Worm (Caenorhabditis elegans): ENCODE data around the gene H20E11.3.

Gene H20E11.3

DNA sequence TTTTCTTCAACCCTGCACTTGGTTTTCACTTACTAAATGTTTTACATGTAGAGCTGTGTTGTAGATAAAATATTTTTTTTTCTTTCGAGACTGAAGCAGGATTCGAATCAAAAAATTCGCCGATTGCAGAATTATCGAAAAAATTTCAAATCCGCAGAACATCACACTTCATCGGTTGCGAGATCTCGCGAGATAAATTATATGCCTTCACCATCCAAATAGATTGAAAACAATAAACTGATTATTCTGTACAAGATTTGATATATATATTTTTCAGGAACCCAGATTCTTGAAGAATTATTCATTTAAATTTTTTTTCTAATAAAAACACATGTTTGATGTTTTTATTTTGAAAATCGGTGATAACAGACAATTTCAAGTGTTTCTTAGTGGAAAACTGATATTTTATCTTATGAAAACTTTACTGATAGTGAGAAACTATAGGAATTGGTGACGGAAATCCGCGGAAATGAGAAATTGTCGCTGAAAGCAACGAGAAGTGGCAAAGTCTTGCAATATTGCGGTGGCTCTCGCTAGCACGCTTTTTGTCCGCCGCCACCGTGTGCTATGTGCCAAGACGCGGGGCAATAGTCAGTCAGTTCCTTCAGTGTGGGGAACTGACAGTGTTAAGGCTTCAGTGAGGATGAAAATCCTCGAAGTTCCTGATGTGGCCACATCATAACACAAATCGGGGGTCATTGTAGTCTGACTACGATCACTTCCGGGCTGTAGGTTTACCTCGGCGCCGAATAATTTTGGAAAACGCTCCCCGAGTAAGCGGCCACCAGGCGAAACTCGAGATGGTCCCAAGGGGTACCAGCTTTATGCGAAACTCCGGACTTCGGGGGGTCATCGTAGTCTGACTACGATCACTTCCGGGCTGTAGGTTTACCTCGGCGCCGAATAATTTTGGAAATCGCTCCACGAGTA is 32.0 kb upstream of the H20E11.3 start (continued):
- no peak for TF ChIP-seq zip-4 (GFP tag; optimal IDR thresholded peaks at IDR 0.05)
- TF ChIP-seq fkh-4 (tag; optimal IDR thresholded peaks at IDR 0.05; ENCODE audit: borderline replicate concordance): no peak
- no peak for TF ChIP-seq ces-1 (GFP tag; optimal IDR thresholded peaks at IDR 0.05)
- TF ChIP-seq egl-13 (tag; optimal IDR thresholded peaks at IDR 0.05): no peak
- no peak for TF ChIP-seq irx-1 (tag; optimal IDR thresholded peaks at IDR 0.05)
- peak; percentile 74 for TF ChIP-seq aly-2 (tag; optimal IDR thresholded peaks at IDR 0.05)
- TF ChIP-seq hpl-2 (GFP tag; optimal IDR thresholded peaks at IDR 0.05): no peak
- TF ChIP-seq mef-2 (tag; optimal IDR thresholded peaks at IDR 0.05): no peak
- no peak for TF ChIP-seq blmp-1 (tag; optimal IDR thresholded peaks at IDR 0.05)
- no peak for TF ChIP-seq nhr-85 (tag)
- TF ChIP-seq ceh-88 (GFP tag; IDR thresholded peaks at IDR 0.05): no peak
- TF ChIP-seq pag-3 (tag; optimal IDR thresholded peaks at IDR 0.05; ENCODE audit: borderline replicate concordance, insufficient read depth): no peak
- no peak for TF ChIP-seq nhr-47 (tag; optimal IDR thresholded peaks at IDR 0.05)
- no peak for TF ChIP-seq nhr-76 (tag; optimal IDR thresholded peaks at IDR 0.05)
- no peak for TF ChIP-seq grh-1 (GFP tag; IDR thresholded peaks at IDR 0.05)
- no peak for TF ChIP-seq lin-13 (GFP tag; optimal IDR thresholded peaks at IDR 0.05)
- TF ChIP-seq vab-15 (tag; optimal IDR thresholded peaks at IDR 0.05): no peak
- TF ChIP-seq efl-3 (GFP tag; optimal IDR thresholded peaks at IDR 0.05): no peak
- no peak for TF ChIP-seq sox-4 (tag; optimal IDR thresholded peaks at IDR 0.05)
- peak; percentile 2 for TF ChIP-seq elt-2 (tag; optimal IDR thresholded peaks at IDR 0.05)
- no peak for TF ChIP-seq fkh-8 (tag; optimal IDR thresholded peaks at IDR 0.05)
- no peak for TF ChIP-seq unc-62 (GFP tag; optimal IDR thresholded peaks at IDR 0.05)
- TF ChIP-seq snu-23 (GFP tag; optimal IDR thresholded peaks at IDR 0.05): peak; percentile 35
- TF ChIP-seq nhr-77 (tag; optimal IDR thresholded peaks at IDR 0.05): no peak
- TF ChIP-seq unc-30 (tag; optimal IDR thresholded peaks at IDR 0.05): no peak
- no peak for TF ChIP-seq swsn-7 (tag; optimal IDR thresholded peaks at IDR 0.05)
- TF ChIP-seq nhr-12 (tag; optimal IDR thresholded peaks at IDR 0.05): no peak
- no peak for TF ChIP-seq C04F5.9 (tag; optimal IDR thresholded peaks at IDR 0.05)
- no peak for TF ChIP-seq lir-3 (tag; optimal IDR thresholded peaks at IDR 0.05; ENCODE audit: poor library complexity)
- TF ChIP-seq ceh-82 (tag; optimal IDR thresholded peaks at IDR 0.05): no peak
- peak in 1 of 2 experiments; percentile 21 for TF ChIP-seq lin-35 (GFP tag; optimal IDR thresholded peaks at IDR 0.05)

DNA sequence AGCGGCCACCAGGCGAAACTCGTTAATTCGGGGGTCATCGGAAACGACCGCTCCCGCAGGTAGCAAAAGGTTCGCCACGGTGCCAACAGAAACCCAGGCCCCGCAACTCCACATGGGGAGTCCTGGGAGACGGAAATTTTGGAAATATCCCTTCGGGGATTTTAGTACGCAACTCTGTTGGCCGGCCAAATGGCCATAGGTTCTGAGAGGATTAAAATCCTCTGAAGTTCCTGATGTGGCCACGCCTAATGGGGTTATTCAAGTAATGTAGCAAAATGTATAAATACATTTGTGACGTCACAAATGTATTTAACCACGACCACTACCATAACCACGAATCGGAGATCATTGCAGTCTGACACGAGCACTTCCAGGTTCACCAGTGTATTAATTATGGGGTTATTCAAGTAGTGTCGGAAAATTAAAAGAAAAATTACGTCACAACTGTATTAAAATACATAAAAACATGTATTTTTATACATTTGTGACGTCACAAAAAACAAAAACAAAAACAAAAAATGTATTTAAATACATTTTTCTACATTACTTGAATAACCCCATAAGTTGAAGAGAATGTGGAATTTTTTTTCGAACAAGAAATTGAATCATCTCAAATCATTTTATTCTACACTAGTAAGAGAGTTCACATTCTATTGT is 31.2 kb upstream of the H20E11.3 start:
- TF ChIP-seq fkh-8 (tag; optimal IDR thresholded peaks at IDR 0.05) (no peak), lsy-2 (tag; optimal IDR thresholded peaks at IDR 0.05) (no peak), nhr-237 (tag; optimal IDR thresholded peaks at IDR 0.05) (no peak), pqm-1 (tag; optimal IDR thresholded peaks at IDR 0.05) (no peak), efl-3 (GFP tag; optimal IDR thresholded peaks at IDR 0.05) (no peak), ceh-63 (GFP tag; optimal IDR thresholded peaks at IDR 0.05) (no peak), jun-1 (tag; optimal IDR thresholded peaks at IDR 0.05) (no peak), C04F5.9 (tag; optimal IDR thresholded peaks at IDR 0.05) (no peak), nhr-71 (tag; optimal IDR thresholded peaks at IDR 0.05) (no peak), irx-1 (tag; optimal IDR thresholded peaks at IDR 0.05) (no peak), nhr-90 (tag; optimal IDR thresholded peaks at IDR 0.05; ENCODE audit: poor library complexity) (no peak), blmp-1 (tag; optimal IDR thresholded peaks at IDR 0.05) (no peak), sptf-1 (tag; optimal IDR thresholded peaks at IDR 0.05) (no peak), nhr-11 (tag; optimal IDR thresholded peaks at IDR 0.05) (no peak), vab-15 (tag; optimal IDR thresholded peaks at IDR 0.05) (no peak), fkh-10 (GFP tag; optimal IDR thresholded peaks at IDR 0.05) (no peak), C16A3.4 (tag; optimal IDR thresholded peaks at IDR 0.05) (no peak), isw-1 (GFP tag; IDR thresholded peaks at IDR 0.05) (no peak), tbx-2 (tag; optimal IDR thresholded peaks at IDR 0.05) (no peak)

Data from whole organism, L1 larva.